Worm (Caenorhabditis elegans) whole organism, early embryonic: Measurements from ENCODE around the gene F48F7.6.

Source experiments
- B0310.2 ChIP-seq: sonication (generic microtip); optimal IDR thresholded peaks from 2 replicates; lab custom pipeline; 2016; ENCODE audit warnings: mild to moderate bottlenecking, missing genetic modification characterization, missing compliant biosample characterization
- F13C5.2 ChIP-seq: sonication (generic microtip); optimal IDR thresholded peaks from 2 replicates; lab custom pipeline; 2017; ENCODE audit warnings: mild to moderate bottlenecking, missing genetic modification characterization, inconsistent platforms, missing compliant biosample characterization
- aly-1 ChIP-seq: sonication (generic microtip); optimal IDR thresholded peaks from 2 replicates; lab custom pipeline; 2016; ENCODE audit warnings: missing genetic modification characterization, missing compliant biosample characterization
- ama-1 ChIP-seq: fragments of 150-350 bp; optimal IDR thresholded peaks from 2 replicates; lab custom pipeline; 2014
- ceh-13 ChIP-seq: fragments of 200-800 bp; sonication (Bioruptor generic); optimal IDR thresholded peaks from 2 replicates; lab custom pipeline; 2018; ENCODE audit warnings: mild to moderate bottlenecking, missing genetic modification characterization, missing compliant biosample characterization
- ceh-36 ChIP-seq: sonication (generic microtip); optimal IDR thresholded peaks from 2 replicates; lab custom pipeline; 2016; ENCODE audit warnings: missing genetic modification characterization, inconsistent platforms, missing compliant biosample characterization
- flt-1 ChIP-seq: fragments of 200-800 bp; sonication (Bioruptor generic); IDR thresholded peaks from 2 replicates; pipeline ENCODE4 v1.3.6; 2022; ENCODE audit warnings: missing genetic modification characterization, missing compliant biosample characterization
- hmbx-1 ChIP-seq: sonication (generic microtip); optimal IDR thresholded peaks from 2 replicates; lab custom pipeline; 2016; ENCODE audit warnings: mild to moderate bottlenecking, missing genetic modification characterization, missing compliant biosample characterization
- hmg-4 ChIP-seq: fragments of 200-800 bp; sonication (Bioruptor generic); optimal IDR thresholded peaks from 2 replicates; lab custom pipeline; 2018; ENCODE audit warnings: mild to moderate bottlenecking, missing genetic modification characterization, missing compliant biosample characterization
- pes-1 ChIP-seq: fragments of 200-800 bp; sonication (Bioruptor generic); IDR thresholded peaks from 2 replicates; pipeline ENCODE4 v1.3.6; 2022; ENCODE audit warnings: missing genetic modification reagents, missing genetic modification characterization, missing compliant biosample characterization
- sea-1 ChIP-seq: fragments of 200-800 bp; sonication (Bioruptor generic); conservative IDR thresholded peaks from 2 replicates; pipeline ENCODE4 v1.3.6; 2022; ENCODE audit warnings: missing genetic modification characterization, missing compliant biosample characterization
- tbx-11 ChIP-seq: fragments of 200-800 bp; sonication (Bioruptor generic); IDR thresholded peaks from 2 replicates; pipeline ENCODE4 v1.3.6; 2022; ENCODE audit warnings: missing genetic modification characterization, missing compliant biosample characterization
- tbx-37 ChIP-seq: fragments of 200-800 bp; sonication (Bioruptor generic); conservative IDR thresholded peaks from 2 replicates; pipeline ENCODE4 v1.3.6; 2022; ENCODE audit warnings: missing genetic modification reagents, missing genetic modification characterization, missing compliant biosample characterization
- tra-4 ChIP-seq: sonication (generic microtip); optimal IDR thresholded peaks from 2 replicates; lab custom pipeline; 2017; ENCODE audit warnings: missing genetic modification characterization, missing compliant biosample characterization

ce11 chrX:13986307-13986706 lies 8.7 kb downstream of the F48F7.6 start, which contains the start of gene irld-24:
- TF ChIP-seq F13C5.2 (no peak), sea-1 (no peak), pes-1 (GFP tag; lab: Robert Waterston, UW) (no peak), tra-4 (tag; lab: Kevin White, UChicago) (no peak), hmg-4 (GFP tag; lab: Kevin White, UChicago) (no peak), flt-1 (GFP tag; lab: Robert Waterston, UW) (no peak), ceh-36 (tag; lab: Kevin White, UChicago) (no peak), tbx-11 (no peak), ama-1 (no peak), aly-1 (tag; lab: Kevin White, UChicago) (no peak), tbx-37 (no peak), ceh-13 (GFP tag; lab: Kevin White, UChicago) (no peak), hmbx-1 (tag; lab: Kevin White, UChicago) (no peak), B0310.2 (tag; lab: Kevin White, UChicago) (no peak)
